Fruit fly (Drosophila melanogaster) whole organism: Measurements from ENCODE around the gene peb.

Source experiments
- CG8478 ChIP-seq: fragments of >200 bp; optimal IDR thresholded peaks from 2 replicates; lab custom pipeline; 2018; ENCODE audit warnings: inconsistent platforms
- Dll ChIP-seq: fragments of >200 bp; optimal IDR thresholded peaks from 2 replicates; lab custom pipeline; 2017
- EcR ChIP-seq, 2 experiments: fragments of >200 bp; optimal IDR thresholded peaks; 2 replicates each; lab custom pipeline; 2017; ENCODE audit warnings: missing biosample characterization in 2 of 2, missing genetic modification characterization in 2 of 2, missing genetic modification reagents in 2 of 2
- pan ChIP-seq: fragments of >200 bp; optimal IDR thresholded peaks from 2 replicates; lab custom pipeline; 2017
- psq ChIP-seq: fragments of >200 bp; optimal IDR thresholded peaks from 2 replicates; lab custom pipeline; 2017
- usp ChIP-seq: fragments of >200 bp; optimal IDR thresholded peaks from 2 replicates; lab custom pipeline; 2017; ENCODE audit warnings: missing biosample characterization, missing genetic modification characterization, mixed read lengths

peb gene

dm6 chrX:4630836-4631235 is 13.5 kb downstream of the peb start, which contains the start of gene Alms1b:
TSS of gene Alms1b (minus strand) at chrX:4630936.
- no peak for TF ChIP-seq EcR (GFP tag; optimal IDR thresholded peaks at IDR 0.05; lab: Kevin White, UChicago)

dm6 chrX:4635856-4636486 is 18.6 kb downstream of the peb start, which contains the start of the genes Alms1a and pon:
TSS of gene Alms1a (minus strand) at chrX:4636004.
TSS of gene pon (plus strand) at chrX:4636318.
- TF ChIP-seq Dll (lab: Kevin White, UChicago): no peak
- no peak for TF ChIP-seq EcR (GFP tag; optimal IDR thresholded peaks at IDR 0.05; lab: Kevin White, UChicago)
- no peak for TF ChIP-seq CG8478 (lab: Kevin White, UChicago)
- TF ChIP-seq usp (GFP tag; lab: Kevin White, UChicago): no peak
- no peak for TF ChIP-seq pan (lab: Kevin White, UChicago)
- no peak for TF ChIP-seq psq

DNA sequence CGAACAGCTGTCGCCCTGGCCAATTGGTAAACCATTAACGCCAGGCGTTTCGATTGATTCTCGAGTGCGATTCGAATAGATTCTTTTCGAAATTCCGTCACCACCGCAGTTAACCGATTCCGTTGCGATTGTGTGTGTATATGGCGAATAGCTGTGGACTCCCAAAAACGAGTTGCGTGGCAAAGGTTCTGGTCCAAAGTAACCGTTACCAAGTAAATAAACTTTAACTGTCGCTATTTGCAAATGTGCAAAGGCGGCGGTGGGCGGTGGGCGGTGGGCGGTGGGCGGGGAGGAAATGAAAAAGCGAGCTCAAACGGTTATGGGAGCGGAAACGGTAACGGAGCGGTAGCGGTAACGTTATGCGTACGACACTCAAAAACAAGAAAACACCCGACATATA is 26.5 kb downstream of the peb start, which contains the start of gene CG3081:
Gene CG3081 (minus strand): TSS at position 101 of the 400 bp plus-strand sequence.
- TF ChIP-seq psq (no peak), Dll (lab: Kevin White, UChicago) (no peak), usp (GFP tag; lab: Kevin White, UChicago) (no peak), CG8478 (lab: Kevin White, UChicago) (no peak), EcR (GFP tag; optimal IDR thresholded peaks at IDR 0.05; lab: Kevin White, UChicago) (no peak), pan (lab: Kevin White, UChicago) (no peak)

DNA sequence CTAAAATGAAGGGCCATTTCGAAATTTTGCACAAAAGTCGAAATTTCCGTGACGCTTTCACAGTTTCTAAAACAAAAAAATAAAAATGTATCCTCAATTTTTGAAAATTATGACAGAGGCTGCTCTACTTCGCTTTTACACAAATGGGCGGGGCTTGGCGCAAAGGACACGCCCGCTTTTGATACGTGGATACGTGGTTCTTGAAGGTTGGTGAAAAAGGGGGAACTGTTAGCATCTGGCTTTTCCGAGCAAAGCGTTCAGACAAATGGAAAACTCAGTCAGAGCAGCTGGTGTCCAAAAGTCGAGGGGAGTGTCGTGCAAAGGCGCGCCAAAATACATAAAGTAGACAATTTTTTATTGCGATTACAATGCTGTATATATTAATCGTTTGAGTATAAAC is 27.4 kb downstream of the peb start, which contains the start of gene CG3062:
Gene CG3062 (minus strand): TSS at position 101 of the 400 bp plus-strand sequence.
- TF ChIP-seq CG8478 (lab: Kevin White, UChicago) (no peak), psq (no peak), Dll (lab: Kevin White, UChicago) (no peak), EcR (GFP tag; optimal IDR thresholded peaks at IDR 0.05; lab: Kevin White, UChicago) (no peak), usp (GFP tag; lab: Kevin White, UChicago) (no peak), pan (lab: Kevin White, UChicago) (no peak)

- TF ChIP-seq usp (GFP tag; lab: Kevin White, UChicago) (no peak), pan (lab: Kevin White, UChicago) (no peak), EcR (GFP tag; optimal IDR thresholded peaks at IDR 0.05; lab: Kevin White, UChicago) (no peak), CG8478 (lab: Kevin White, UChicago) (no peak), psq (no peak), Dll (lab: Kevin White, UChicago) (no peak)
These were observed 30.1 kb downstream of the peb start, which contains the start of the genes HLH4C and mRpL30 for dm6 chrX:4647316-4648046. TSS of gene HLH4C (minus strand) at chrX:4647414. TSS of gene mRpL30 (plus strand) at chrX:4647871.

dm6 chrX:4649751-4650150 is 32.4 kb downstream of the peb start, which contains the start of the genes Cbp80 and Torsin:
TSS of gene Cbp80 (plus strand) at chrX:4650015.
TSS of gene Torsin (minus strand) at chrX:4650032.
- TF ChIP-seq CG8478 (lab: Kevin White, UChicago): no peak
- TF ChIP-seq usp (GFP tag; lab: Kevin White, UChicago): no peak

DNA sequence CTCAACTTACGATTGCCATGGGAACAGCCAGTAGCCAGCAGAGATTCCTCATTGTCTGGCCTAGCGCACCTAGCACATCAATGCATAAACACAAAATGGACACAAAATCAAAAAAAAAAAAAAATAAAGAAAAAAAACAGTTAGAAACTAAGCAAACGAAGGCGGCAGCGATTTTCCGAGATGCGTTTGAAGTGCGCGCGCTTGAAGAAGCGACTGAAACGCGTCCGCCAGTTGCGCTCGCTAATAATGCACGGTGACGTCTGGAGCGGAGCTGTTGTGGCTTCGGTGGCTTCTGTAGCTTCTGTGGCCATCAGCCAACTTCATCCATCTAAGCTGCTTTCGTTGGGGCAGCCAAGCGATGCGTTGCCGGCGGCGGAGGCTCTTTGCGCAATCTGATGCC is 37.0 kb downstream of the peb start, which contains the start of gene CG15473:
Gene CG15473 (minus strand): TSS at position 101 of the 400 bp plus-strand sequence.
- no peak for TF ChIP-seq Dll (lab: Kevin White, UChicago)
- TF ChIP-seq pan (lab: Kevin White, UChicago): no peak
- no peak for TF ChIP-seq psq
- no peak for TF ChIP-seq CG8478 (lab: Kevin White, UChicago)
- TF ChIP-seq usp (GFP tag; lab: Kevin White, UChicago): no peak
- no peak for TF ChIP-seq EcR (GFP tag; optimal IDR thresholded peaks at IDR 0.05; lab: Kevin White, UChicago)

DNA sequence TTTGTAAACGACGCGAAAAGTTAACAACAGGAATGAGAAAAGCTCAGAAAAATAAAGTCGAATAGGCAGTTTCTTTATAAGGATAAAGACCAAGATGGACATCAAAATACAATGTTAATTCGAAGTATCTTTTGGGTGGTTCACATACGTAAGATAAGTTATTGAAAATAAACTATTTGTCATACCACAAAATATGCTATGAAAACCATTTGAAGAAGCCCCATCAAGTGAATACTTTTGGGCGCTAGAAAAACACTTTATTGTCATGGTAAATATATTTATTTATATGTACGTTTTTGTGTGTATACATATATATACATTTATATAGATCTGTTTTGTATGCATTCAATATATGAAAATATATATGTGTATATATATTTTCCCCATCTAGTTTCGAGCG is 40.5 kb downstream of the peb start:
- TF ChIP-seq psq (no peak), Dll (lab: Kevin White, UChicago) (no peak), pan (lab: Kevin White, UChicago) (no peak), EcR (GFP tag; optimal IDR thresholded peaks at IDR 0.05; lab: Kevin White, UChicago) (no peak), usp (GFP tag; lab: Kevin White, UChicago) (no peak), CG8478 (lab: Kevin White, UChicago) (no peak)

- TF ChIP-seq EcR (GFP tag; optimal IDR thresholded peaks at IDR 0.05; lab: Kevin White, UChicago) (no peak), CG8478 (lab: Kevin White, UChicago) (no peak), Dll (lab: Kevin White, UChicago) (no peak), psq (no peak), pan (lab: Kevin White, UChicago) (no peak), usp (GFP tag; lab: Kevin White, UChicago) (no peak)
These were observed 43.4 kb downstream of the peb start for dm6 chrX:4660642-4661252.

DNA sequence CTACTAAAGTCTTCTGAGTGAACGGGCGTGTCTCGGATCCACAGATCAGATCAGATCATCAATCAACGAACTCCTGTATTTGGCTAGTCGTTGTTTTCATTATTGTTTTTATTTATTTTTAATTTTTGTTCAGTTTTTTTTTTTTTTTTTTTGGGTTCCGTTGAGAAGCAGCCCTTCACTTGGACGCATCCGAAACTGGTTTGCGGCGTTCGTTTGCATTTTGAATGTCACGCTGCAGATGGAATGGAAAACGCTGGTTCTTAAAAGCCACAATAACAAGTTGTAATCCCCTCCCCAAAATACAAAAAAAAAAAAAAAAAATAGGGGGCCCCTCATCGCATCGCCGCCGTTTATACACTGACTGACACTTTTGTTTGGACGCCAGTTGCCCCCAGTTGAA is 46.7 kb downstream of the peb start:
- TF ChIP-seq CG8478 (lab: Kevin White, UChicago) (no peak), EcR (GFP tag; optimal IDR thresholded peaks at IDR 0.05; lab: Kevin White, UChicago) (no peak), psq (no peak), pan (lab: Kevin White, UChicago) (no peak), usp (GFP tag; lab: Kevin White, UChicago) (no peak), Dll (lab: Kevin White, UChicago) (no peak)

- TF ChIP-seq EcR (GFP tag; optimal IDR thresholded peaks at IDR 0.05; lab: Kevin White, UChicago) (no peak), Dll (lab: Kevin White, UChicago) (no peak), usp (GFP tag; lab: Kevin White, UChicago) (no peak), CG8478 (lab: Kevin White, UChicago) (no peak), pan (lab: Kevin White, UChicago) (no peak), psq (no peak)
These were observed 49.4 kb downstream of the peb start, which contains the start of gene CG3009 for dm6 chrX:4666650-4667360. TSS of gene CG3009 (minus strand) at chrX:4666700.
